Fruit fly (Drosophila melanogaster) whole organism, embryonic: ENCODE results near the gene CG4593.

Experiments used
- Bdp1 ChIP-seq: fragments of 200-800 bp; sonication (Bioruptor generic); optimal IDR thresholded peaks from 3 replicates; lab custom pipeline; 2016; ENCODE audit warnings: missing biosample characterization, missing genetic modification characterization
- Bgb ChIP-seq: fragments of 200-800 bp; sonication (Bioruptor generic); IDR thresholded peaks from 2 replicates; pipeline ENCODE4 v1.3.6; 2022; ENCODE audit warnings: missing biosample characterization, missing genetic modification characterization; ENCODE audit not compliant: partially characterized antibody
- CG10565 ChIP-seq: fragments of 200-800 bp; sonication (Bioruptor generic); optimal IDR thresholded peaks from 3 replicates; lab custom pipeline; 2016; ENCODE audit warnings: missing biosample characterization, mild to moderate bottlenecking, missing genetic modification characterization
- CG11398 ChIP-seq: fragments of 200-800 bp; sonication (Bioruptor generic); optimal IDR thresholded peaks from 2 replicates; lab custom pipeline; 2016; ENCODE audit warnings: missing biosample characterization, missing genetic modification characterization
- CG11696 ChIP-seq: fragments of 200-800 bp; sonication (Bioruptor generic); IDR thresholded peaks from 2 replicates; pipeline ENCODE4 v1.3.6; 2022; ENCODE audit warnings: missing biosample characterization, missing genetic modification characterization
- CG13123 ChIP-seq: fragments of 200-800 bp; sonication (Bioruptor generic); optimal IDR thresholded peaks from 2 replicates; lab custom pipeline; 2016; ENCODE audit warnings: missing biosample characterization, missing genetic modification characterization
- CG15073 ChIP-seq: fragments of 200-800 bp; sonication (Bioruptor generic); optimal IDR thresholded peaks from 2 replicates; lab custom pipeline; 2016; ENCODE audit warnings: missing biosample characterization, missing genetic modification characterization
- CG17829 ChIP-seq: fragments of 200-800 bp; optimal IDR thresholded peaks from 2 replicates; lab custom pipeline; 2019; ENCODE audit warnings: missing biosample characterization, mild to moderate bottlenecking, missing genetic modification characterization, moderate library complexity
- CG17912 ChIP-seq: fragments of 200-800 bp; sonication (Bioruptor generic); optimal IDR thresholded peaks from 2 replicates; lab custom pipeline; 2018; ENCODE audit warnings: missing biosample characterization, mild to moderate bottlenecking, missing genetic modification characterization
- CG2116 ChIP-seq: fragments of 200-800 bp; sonication (Bioruptor generic); optimal IDR thresholded peaks from 3 replicates; lab custom pipeline; 2018; ENCODE audit warnings: missing biosample characterization, mild to moderate bottlenecking, missing genetic modification characterization
- CG2199 ChIP-seq: fragments of 200-800 bp; sonication (Bioruptor generic); IDR thresholded peaks from 3 replicates; pipeline ENCODE4 v1.3.6; 2022; ENCODE audit warnings: missing biosample characterization, missing genetic modification characterization
- CG2889 ChIP-seq: fragments of 200-800 bp; sonication (Bioruptor generic); IDR thresholded peaks from 3 replicates; pipeline ENCODE4 v1.3.6; 2022; ENCODE audit warnings: missing biosample characterization, missing genetic modification characterization
- CG31224 ChIP-seq: fragments of 200-800 bp; sonication (Bioruptor generic); IDR thresholded peaks from 2 replicates; pipeline ENCODE4 v1.3.6; 2022; ENCODE audit warnings: missing biosample characterization, missing genetic modification characterization
- CG33557 ChIP-seq: fragments of 200-800 bp; sonication (Bioruptor generic); optimal IDR thresholded peaks from 2 replicates; lab custom pipeline; 2019; ENCODE audit warnings: missing biosample characterization, mild to moderate bottlenecking, missing genetic modification characterization, moderate library complexity
- CG34224 ChIP-seq: fragments of 200-800 bp; sonication (Bioruptor generic); IDR thresholded peaks from 3 replicates; pipeline ENCODE4 v1.3.6; 2022; ENCODE audit warnings: missing biosample characterization, missing genetic modification characterization; ENCODE audit not compliant: partially characterized antibody
- CG43689 ChIP-seq: fragments of 200-800 bp; sonication (Bioruptor generic); IDR thresholded peaks from 2 replicates; pipeline ENCODE4 v1.3.6; 2022; ENCODE audit warnings: missing biosample characterization, missing genetic modification characterization
- CG4404 ChIP-seq: fragments of 200-800 bp; sonication (Bioruptor generic); IDR thresholded peaks from 2 replicates; pipeline ENCODE4 v1.3.6; 2022; ENCODE audit warnings: missing biosample characterization, missing genetic modification characterization
- CG6254 ChIP-seq: fragments of 200-800 bp; sonication (Bioruptor generic); optimal IDR thresholded peaks from 3 replicates; lab custom pipeline; 2017; ENCODE audit warnings: mild to moderate bottlenecking, missing biosample characterization, missing genetic modification reagents, missing genetic modification characterization
- CG6272 ChIP-seq: fragments of 200-800 bp; sonication (Bioruptor generic); IDR thresholded peaks from 2 replicates; pipeline ENCODE4 v1.3.6; 2022; ENCODE audit warnings: missing biosample characterization, missing genetic modification characterization
- CG9817 ChIP-seq: fragments of 200-800 bp; sonication (Bioruptor generic); optimal IDR thresholded peaks from 2 replicates; lab custom pipeline; 2018; ENCODE audit warnings: missing biosample characterization, mild to moderate bottlenecking, missing genetic modification characterization, moderate library complexity
- CG9876 ChIP-seq: fragments of 200-800 bp; sonication (Bioruptor generic); optimal IDR thresholded peaks from 2 replicates; lab custom pipeline; 2016; ENCODE audit warnings: missing biosample characterization, missing genetic modification characterization
- Dek ChIP-seq: fragments of 200-800 bp; sonication (Bioruptor generic); optimal IDR thresholded peaks from 3 replicates; lab custom pipeline; 2019; ENCODE audit warnings: missing biosample characterization, mild to moderate bottlenecking, missing genetic modification characterization, moderate library complexity
- Dp ChIP-seq: fragments of 200-800 bp; sonication (Bioruptor generic); optimal IDR thresholded peaks from 2 replicates; lab custom pipeline; 2018; ENCODE audit warnings: missing biosample characterization, mild to moderate bottlenecking, missing genetic modification characterization, moderate library complexity
- Dref ChIP-seq: fragments of 200-800 bp; sonication (Bioruptor generic); IDR thresholded peaks from 2 replicates; pipeline ENCODE4 v1.3.6; 2022; ENCODE audit warnings: missing biosample characterization, missing genetic modification characterization
- E2f2 ChIP-seq: fragments of 200-800 bp; sonication (Bioruptor generic); IDR thresholded peaks from 2 replicates; pipeline ENCODE4 v1.3.6; 2022; ENCODE audit warnings: missing biosample characterization, missing genetic modification characterization
- Eip74EF ChIP-seq, 2 experiments: fragments of 200-800 bp in 1 of 2; fragments of >200 bp in 1 of 2; sonication (Bioruptor generic) in 1 of 2; optimal IDR thresholded peaks; 2 replicates each; lab custom pipeline; 2017 to 2019; ENCODE audit warnings: missing biosample characterization in 2 of 2, missing genetic modification characterization in 2 of 2, mild to moderate bottlenecking in 1 of 2, moderate library complexity in 1 of 2
- Fer3 ChIP-seq: fragments of 200-800 bp; sonication (Bioruptor generic); optimal IDR thresholded peaks from 2 replicates; lab custom pipeline; 2018; ENCODE audit warnings: missing biosample characterization, mild to moderate bottlenecking, missing genetic modification characterization, moderate library complexity
- H15 ChIP-seq: fragments of 200-800 bp; sonication (Bioruptor generic); IDR thresholded peaks from 3 replicates; pipeline ENCODE4 v1.3.6; 2022; ENCODE audit warnings: missing biosample characterization, missing genetic modification characterization
- Hand ChIP-seq: fragments of 200-800 bp; sonication (Bioruptor generic); optimal IDR thresholded peaks from 2 replicates; lab custom pipeline; 2017; ENCODE audit warnings: mild to moderate bottlenecking, missing biosample characterization, missing genetic modification reagents, missing genetic modification characterization
- Lhr ChIP-seq: fragments of 200-800 bp; sonication (Bioruptor generic); optimal IDR thresholded peaks from 3 replicates; lab custom pipeline; 2017; ENCODE audit warnings: mild to moderate bottlenecking, missing biosample characterization, missing genetic modification reagents, missing genetic modification characterization
- MESR4 ChIP-seq: fragments of 200-800 bp; sonication (Bioruptor generic); optimal IDR thresholded peaks from 2 replicates; lab custom pipeline; 2018; ENCODE audit warnings: missing biosample characterization, mild to moderate bottlenecking, missing genetic modification characterization, moderate library complexity
- Meics ChIP-seq: fragments of 200-800 bp; sonication (Bioruptor generic); optimal IDR thresholded peaks from 2 replicates; lab custom pipeline; 2017; ENCODE audit warnings: missing biosample characterization, mild to moderate bottlenecking, missing genetic modification characterization
- Neu2 ChIP-seq: fragments of 200-800 bp; sonication (Bioruptor generic); optimal IDR thresholded peaks from 3 replicates; lab custom pipeline; 2016; ENCODE audit warnings: missing biosample characterization, missing genetic modification characterization, borderline replicate concordance
- Nf-YA ChIP-seq: fragments of 200-800 bp; sonication (Bioruptor generic); IDR thresholded peaks from 2 replicates; pipeline ENCODE4 v1.3.6; 2022; ENCODE audit warnings: missing biosample characterization, missing genetic modification characterization
- Ptx1 ChIP-seq: fragments of 200-800 bp; sonication (Bioruptor generic); IDR thresholded peaks from 2 replicates; pipeline ENCODE4 v1.3.6; 2022; ENCODE audit warnings: missing biosample characterization, missing genetic modification characterization
- Sox102F ChIP-seq: fragments of 200-800 bp; sonication (Bioruptor generic); optimal IDR thresholded peaks from 2 replicates; lab custom pipeline; 2018; ENCODE audit warnings: missing biosample characterization, mild to moderate bottlenecking, missing genetic modification characterization, moderate library complexity
- Usf ChIP-seq: fragments of 200-800 bp; sonication (Bioruptor generic); optimal IDR thresholded peaks from 2 replicates; lab custom pipeline; 2017; ENCODE audit warnings: missing genotype, missing biosample characterization, missing genetic modification characterization
- Xbp1 ChIP-seq: fragments of 200-800 bp; sonication (Bioruptor generic); optimal IDR thresholded peaks from 3 replicates; lab custom pipeline; 2016; ENCODE audit warnings: missing biosample characterization, mild to moderate bottlenecking, missing genetic modification characterization
- ap ChIP-seq: fragments of 200-800 bp; sonication (Bioruptor generic); IDR thresholded peaks from 2 replicates; pipeline ENCODE4 v1.3.6; 2022; ENCODE audit warnings: missing biosample characterization, missing genetic modification characterization
- bsh ChIP-seq, 2 experiments: fragments of 200-800 bp; sonication (Bioruptor generic); optimal IDR thresholded peaks; 2 replicates each; lab custom pipeline; 2017 to 2018; ENCODE audit warnings: mild to moderate bottlenecking in 2 of 2, missing biosample characterization in 2 of 2, missing genetic modification characterization in 2 of 2, moderate library complexity in 1 of 2
- dimm ChIP-seq: fragments of 200-800 bp; sonication (Bioruptor generic); IDR thresholded peaks from 2 replicates; pipeline ENCODE4 v1.3.6; 2022; ENCODE audit warnings: missing biosample characterization, missing genetic modification characterization
- dpn ChIP-seq, 2 experiments: fragments of 200-800 bp; sonication (Bioruptor generic); optimal IDR thresholded peaks; 3 replicates each; lab custom pipeline; 2016; ENCODE audit warnings: missing biosample characterization in 2 of 2, missing genetic modification characterization in 2 of 2
- emc ChIP-seq: fragments of 200-800 bp; sonication (Bioruptor generic); optimal IDR thresholded peaks from 2 replicates; lab custom pipeline; 2016; ENCODE audit warnings: missing biosample characterization, missing genetic modification characterization
- psq ChIP-seq: fragments of 200-800 bp; sonication (Bioruptor generic); optimal IDR thresholded peaks from 2 replicates; lab custom pipeline; 2017; ENCODE audit warnings: missing biosample characterization, missing genetic modification characterization
- sna ChIP-seq: fragments of 200-800 bp; sonication (Bioruptor generic); IDR thresholded peaks from 2 replicates; pipeline ENCODE4 v1.3.6; 2022; ENCODE audit warnings: missing biosample characterization, missing genetic modification characterization; ENCODE audit not compliant: partially characterized antibody
- sr ChIP-seq: fragments of 200-800 bp; sonication (Bioruptor generic); IDR thresholded peaks from 3 replicates; pipeline ENCODE4 v1.3.6; 2022; ENCODE audit warnings: missing biosample characterization, missing genetic modification characterization
- stwl ChIP-seq: fragments of 200-800 bp; sonication (Bioruptor generic); optimal IDR thresholded peaks from 3 replicates; lab custom pipeline; 2018; ENCODE audit warnings: missing biosample characterization, mild to moderate bottlenecking, missing genetic modification characterization, moderate library complexity
- wek ChIP-seq: fragments of 200-800 bp; sonication (Bioruptor generic); optimal IDR thresholded peaks from 3 replicates; lab custom pipeline; 2018; ENCODE audit warnings: missing biosample characterization, mild to moderate bottlenecking, missing genetic modification characterization, moderate library complexity
- wor ChIP-seq: fragments of 200-800 bp; sonication (Bioruptor generic); IDR thresholded peaks from 2 replicates; pipeline ENCODE4 v1.3.6; 2022; ENCODE audit warnings: missing biosample characterization, missing genetic modification characterization
- zen ChIP-seq: fragments of 200-800 bp; sonication (Bioruptor generic); optimal IDR thresholded peaks from 3 replicates; lab custom pipeline; 2018; ENCODE audit warnings: missing biosample characterization, mild to moderate bottlenecking, missing genetic modification characterization, moderate library complexity
- zfh1 ChIP-seq: fragments of 200-800 bp; sonication (Bioruptor generic); IDR thresholded peaks from 3 replicates; pipeline ENCODE4 v1.3.6; 2022; ENCODE audit warnings: missing biosample characterization, missing genetic modification characterization

The CG4593 gene

dm6 chrX:6968564-6968963 lies 45.1 kb upstream of the CG4593 start, which contains the start of gene Setd3 (continued):
- TF ChIP-seq sr (no peak), dimm (GFP tag; lab: Robert Waterston, UW) (no peak), CG43689 (GFP tag; lab: Robert Waterston, UW) (no peak), Usf (no peak), CG13123 (GFP tag; lab: Kevin White, UChicago) (no peak), CG17829 (tag; lab: Kevin White, UChicago) (no peak), Bgb (GFP tag; lab: Robert Waterston, UW) (no peak), Dref (no peak), Lhr (GFP tag; lab: Kevin White, UChicago) (no peak), Neu2 (GFP tag; lab: Kevin White, UChicago) (no peak), CG4404 (no peak), bsh (GFP tag; optimal IDR thresholded peaks at IDR 0.05; lab: Kevin White, UChicago) (no peak), CG11398 (GFP tag; lab: Kevin White, UChicago) (no peak), Fer3 (tag; lab: Kevin White, UChicago) (peak; percentile 30), CG10565 (GFP tag; lab: Kevin White, UChicago) (no peak), Eip74EF (GFP tag; optimal IDR thresholded peaks at IDR 0.05; lab: Kevin White, UChicago) (no peak), Sox102F (GFP tag; lab: Kevin White, UChicago) (peak; percentile 18), ap (GFP tag; lab: Robert Waterston, UW) (no peak), MESR4 (peak; percentile 20), Nf-YA (GFP tag; lab: Robert Waterston, UW) (no peak), CG17912 (GFP tag; lab: Kevin White, UChicago) (no peak), Dek (tag; lab: Kevin White, UChicago) (peak; percentile 10), CG31224 (GFP tag; lab: Robert Waterston, UW) (no peak), emc (GFP tag; lab: Kevin White, UChicago) (no peak), CG6272 (no peak), CG2116 (GFP tag; lab: Kevin White, UChicago) (no peak), sna (GFP tag; lab: Robert Waterston, UW) (no peak), CG15073 (GFP tag; lab: Kevin White, UChicago) (no peak), zen (tag; lab: Kevin White, UChicago) (no peak), H15 (GFP tag; lab: Robert Waterston, UW) (no peak), Bdp1 (GFP tag; lab: Kevin White, UChicago) (no peak), Meics (GFP tag; lab: Kevin White, UChicago) (no peak), dpn (GFP tag; optimal IDR thresholded peaks at IDR 0.05; lab: Kevin White, UChicago) (no peak), CG34224 (GFP tag; lab: Robert Waterston, UW) (no peak), CG2889 (no peak), Dp (GFP tag; lab: Kevin White, UChicago) (peak; percentile 41), wek (peak; percentile 88), CG2199 (GFP tag; lab: Robert Waterston, UW) (no peak), wor (no peak), CG11696 (no peak), CG6254 (GFP tag; lab: Kevin White, UChicago) (no peak), CG9817 (tag; lab: Kevin White, UChicago) (no peak), psq (GFP tag; lab: Kevin White, UChicago) (no peak), CG33557 (GFP tag; lab: Kevin White, UChicago) (no peak), stwl (tag; lab: Kevin White, UChicago) (peak; percentile 18), zfh1 (no peak), Hand (GFP tag; lab: Kevin White, UChicago) (no peak), E2f2 (GFP tag; lab: Robert Waterston, UW) (peak; percentile 55), Xbp1 (GFP tag; lab: Kevin White, UChicago) (no peak), Ptx1 (GFP tag; lab: Robert Waterston, UW) (no peak), CG9876 (GFP tag; lab: Kevin White, UChicago) (no peak)
